Worm (Caenorhabditis elegans) whole organism, late embryonic: ENCODE measurements around the gene R10E8.1.

Source experiments
- C38D4.7 ChIP-seq: fragments of 200-800 bp; sonication (Bioruptor generic); optimal IDR thresholded peaks from 2 replicates; lab custom pipeline; 2018; ENCODE audit warnings: mild to moderate bottlenecking, missing genetic modification characterization, moderate library complexity, missing compliant biosample characterization
- F13H6.1 ChIP-seq: sonication (generic microtip); optimal IDR thresholded peaks from 2 replicates; lab custom pipeline; 2016; ENCODE audit warnings: missing genetic modification characterization, missing compliant biosample characterization
- K09A11.1 ChIP-seq: sonication (generic microtip); optimal IDR thresholded peaks from 2 replicates; lab custom pipeline; 2017; ENCODE audit warnings: antibody characterized with exemption, mild to moderate bottlenecking, missing genetic modification characterization, missing compliant biosample characterization; ENCODE audit not compliant: insufficient read depth
- Y22D7AL.16 ChIP-seq: sonication (generic microtip); optimal IDR thresholded peaks from 2 replicates; lab custom pipeline; 2016; ENCODE audit warnings: missing genetic modification characterization, missing compliant biosample characterization
- ama-1 ChIP-seq: fragments of 150-350 bp; optimal IDR thresholded peaks from 2 replicates; lab custom pipeline; 2014
- ceh-14 ChIP-seq: sonication (generic microtip); optimal IDR thresholded peaks from 2 replicates; lab custom pipeline; 2016; ENCODE audit warnings: missing genotype, missing genetic modification characterization, missing compliant biosample characterization
- ceh-22 ChIP-seq: sonication (generic microtip); optimal IDR thresholded peaks from 2 replicates; lab custom pipeline; 2017; ENCODE audit warnings: missing biosample characterization, missing genetic modification characterization
- ceh-30 ChIP-seq: fragments of 150-350 bp; optimal IDR thresholded peaks from 2 replicates; lab custom pipeline; 2014; ENCODE audit warnings: missing biosample characterization, missing genetic modification characterization
- ceh-31 ChIP-seq: sonication (generic microtip); optimal IDR thresholded peaks from 2 replicates; lab custom pipeline; 2016; ENCODE audit warnings: missing genetic modification characterization, missing compliant biosample characterization
- ceh-34 ChIP-seq: sonication (generic microtip); optimal IDR thresholded peaks from 2 replicates; lab custom pipeline; 2016; ENCODE audit warnings: mild to moderate bottlenecking, missing genetic modification characterization, missing compliant biosample characterization
- ceh-45 ChIP-seq: fragments of 200-800 bp; sonication (Bioruptor generic); IDR thresholded peaks from 2 replicates; pipeline ENCODE4 v1.3.6; 2022; ENCODE audit warnings: missing genetic modification reagents, missing genetic modification characterization, missing compliant biosample characterization
- ceh-6 ChIP-seq: fragments of 200-800 bp; sonication (Bioruptor generic); optimal IDR thresholded peaks from 2 replicates; lab custom pipeline; 2018; ENCODE audit warnings: mild to moderate bottlenecking, missing genetic modification characterization, missing compliant biosample characterization
- che-1 ChIP-seq: sonication (generic microtip); optimal IDR thresholded peaks from 2 replicates; lab custom pipeline; 2016; ENCODE audit warnings: mild to moderate bottlenecking, missing genetic modification characterization, missing compliant biosample characterization
- elt-2 ChIP-seq: sonication (generic microtip); optimal IDR thresholded peaks from 2 replicates; lab custom pipeline; 2016; ENCODE audit warnings: missing genetic modification reagents, missing genetic modification characterization, missing compliant biosample characterization
- eyg-1 ChIP-seq: sonication (generic microtip); optimal IDR thresholded peaks from 2 replicates; lab custom pipeline; 2016; ENCODE audit warnings: missing genotype, missing genetic modification characterization, missing compliant biosample characterization
- fax-1 ChIP-seq: sonication (generic microtip); optimal IDR thresholded peaks from 2 replicates; lab custom pipeline; 2016; ENCODE audit warnings: missing genotype, missing genetic modification characterization, missing compliant biosample characterization
- gmeb-2 ChIP-seq: sonication (generic microtip); optimal IDR thresholded peaks from 2 replicates; lab custom pipeline; 2016; ENCODE audit warnings: missing genetic modification characterization, inconsistent platforms, missing compliant biosample characterization
- hlh-15 ChIP-seq: sonication (generic microtip); optimal IDR thresholded peaks from 2 replicates; lab custom pipeline; 2016; ENCODE audit warnings: missing genetic modification characterization, missing compliant biosample characterization
- hlh-6 ChIP-seq: sonication (generic microtip); optimal IDR thresholded peaks from 2 replicates; lab custom pipeline; 2016; ENCODE audit warnings: missing genotype, missing genetic modification characterization, missing compliant biosample characterization
- madf-2 ChIP-seq: sonication (generic microtip); optimal IDR thresholded peaks from 2 replicates; lab custom pipeline; 2017; ENCODE audit warnings: missing genetic modification characterization, missing compliant biosample characterization
- mec-3 ChIP-seq: sonication (generic microtip); optimal IDR thresholded peaks from 2 replicates; lab custom pipeline; 2016; ENCODE audit warnings: borderline replicate concordance, missing genetic modification characterization, missing compliant biosample characterization
- nhr-11 ChIP-seq: fragments of 150-350 bp; optimal IDR thresholded peaks from 2 replicates; lab custom pipeline; 2014; ENCODE audit warnings: missing biosample characterization, missing genetic modification characterization
- nhr-232 ChIP-seq: sonication (generic microtip); optimal IDR thresholded peaks from 2 replicates; lab custom pipeline; 2016; ENCODE audit warnings: missing genetic modification characterization, missing compliant biosample characterization
- npax-4 ChIP-seq: sonication (generic microtip); optimal IDR thresholded peaks from 2 replicates; lab custom pipeline; 2016; ENCODE audit warnings: missing genetic modification characterization, missing compliant biosample characterization
- pax-1 ChIP-seq: fragments of 150-350 bp; optimal IDR thresholded peaks from 2 replicates; lab custom pipeline; 2014; ENCODE audit warnings: missing biosample characterization, missing genetic modification characterization
- pha-2 ChIP-seq: sonication (generic microtip); optimal IDR thresholded peaks from 2 replicates; lab custom pipeline; 2017; ENCODE audit warnings: mild to moderate bottlenecking, missing genetic modification characterization, missing compliant biosample characterization
- pha-4 ChIP-seq: fragments of 150-350 bp; optimal IDR thresholded peaks from 2 replicates; lab custom pipeline; 2018; ENCODE audit warnings: missing biosample characterization, missing genetic modification reagents, missing genetic modification characterization
- pqm-1 ChIP-seq: sonication (generic microtip); optimal IDR thresholded peaks from 2 replicates; lab custom pipeline; 2016; ENCODE audit warnings: missing genetic modification characterization, missing compliant biosample characterization
- ref-2 ChIP-seq: sonication (generic microtip); optimal IDR thresholded peaks from 2 replicates; lab custom pipeline; 2016; ENCODE audit warnings: missing genetic modification characterization, missing compliant biosample characterization
- rnt-1 ChIP-seq: sonication (generic microtip); optimal IDR thresholded peaks from 2 replicates; lab custom pipeline; 2016; ENCODE audit warnings: missing genetic modification characterization, missing compliant biosample characterization
- sdc-2 ChIP-seq: sonication (generic microtip); optimal IDR thresholded peaks from 2 replicates; lab custom pipeline; 2016; ENCODE audit warnings: missing genotype, missing genetic modification characterization, missing compliant biosample characterization
- sox-2 ChIP-seq: fragments of 200-800 bp; sonication (Bioruptor generic); IDR thresholded peaks from 2 replicates; pipeline ENCODE4 v1.3.6; 2022; ENCODE audit warnings: missing genetic modification reagents, missing genetic modification characterization, missing compliant biosample characterization
- sox-4 ChIP-seq: sonication (generic microtip); optimal IDR thresholded peaks from 2 replicates; lab custom pipeline; 2017; ENCODE audit warnings: mild to moderate bottlenecking, missing genetic modification characterization, inconsistent platforms, missing compliant biosample characterization
- ttx-3 ChIP-seq: sonication (generic microtip); optimal IDR thresholded peaks from 2 replicates; lab custom pipeline; 2016; ENCODE audit warnings: missing genetic modification reagents, missing genetic modification characterization, missing compliant biosample characterization
- unc-3 ChIP-seq, 2 experiments: fragments of 200-800 bp in 1 of 2; sonication (Bioruptor generic) in 1 of 2; sonication (generic microtip) in 1 of 2; conservative IDR thresholded peaks in 1 of 2; optimal IDR thresholded peaks in 1 of 2; 2 replicates each; pipeline versions ENCODE4 v1.3.6 to Lab custom; 2016 to 2022; ENCODE audit warnings: missing compliant biosample characterization in 2 of 2, missing genetic modification characterization in 2 of 2, missing genetic modification reagents in 1 of 2

R10E8.1 gene

DNA sequence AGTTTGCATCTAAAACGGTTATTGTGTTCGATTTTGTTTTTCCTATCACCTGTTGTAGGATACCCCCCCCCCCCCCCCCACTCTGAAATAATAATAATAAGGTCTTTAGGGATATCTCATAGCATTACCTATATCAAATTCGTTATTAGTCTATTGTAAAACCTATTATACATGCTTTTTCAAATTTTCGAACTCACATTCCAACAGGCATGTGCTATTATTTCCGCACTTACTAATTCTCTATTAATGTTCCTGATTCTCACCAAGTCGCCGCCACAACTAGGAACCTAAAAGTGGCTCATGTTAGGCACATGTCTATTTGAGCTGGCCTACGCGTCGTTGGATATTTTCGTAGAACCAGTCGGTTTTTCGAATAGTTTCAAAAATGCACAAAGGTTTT is 18.2 kb upstream of the R10E8.1 start, which contains the start of gene Y37H2C.4:
Y37H2C.4 (plus strand) TSS at position 301 of the 400 bp plus-strand sequence.
- TF ChIP-seq C38D4.7 (GFP tag; lab: Kevin White, UChicago) (no peak), ceh-31 (tag; lab: Kevin White, UChicago) (no peak), elt-2 (tag; lab: Kevin White, UChicago) (no peak), ceh-45 (GFP tag; lab: Robert Waterston, UW) (no peak), ceh-30 (tag; lab: Kevin White, UChicago) (no peak), K09A11.1 (no peak), sox-2 (GFP tag; lab: Robert Waterston, UW) (no peak), ceh-34 (tag; lab: Kevin White, UChicago) (no peak)

DNA sequence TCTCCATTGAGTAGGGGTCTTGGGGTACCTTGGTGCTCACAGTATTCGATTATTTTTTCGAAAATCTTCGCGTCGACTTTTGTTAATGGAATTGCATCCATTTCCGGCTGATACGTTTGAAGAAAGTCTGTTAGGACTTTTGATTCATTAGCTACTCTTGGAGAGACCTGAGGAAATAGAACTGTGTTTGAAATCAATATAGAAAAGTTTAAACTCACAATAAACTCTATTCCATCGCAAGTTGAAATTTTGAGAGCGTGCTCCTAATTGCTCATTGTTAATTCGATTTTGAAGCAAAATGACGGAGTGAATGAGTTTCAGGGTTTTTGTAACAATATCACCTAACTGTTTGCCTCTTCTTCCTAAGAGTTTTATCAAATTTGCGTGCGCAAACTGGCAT is 17.7 kb upstream of the R10E8.1 start, which contains the start of gene skr-6:
skr-6 (minus strand) TSS at position 101 of the 400 bp plus-strand sequence.
- TF ChIP-seq ceh-14 (tag; lab: Kevin White, UChicago) (no peak), C38D4.7 (GFP tag; lab: Kevin White, UChicago) (no peak), ttx-3 (tag; lab: Kevin White, UChicago) (no peak), Y22D7AL.16 (no peak), nhr-11 (no peak), npax-4 (tag; lab: Kevin White, UChicago) (no peak), rnt-1 (tag; lab: Kevin White, UChicago) (no peak), F13H6.1 (no peak), madf-2 (tag; lab: Kevin White, UChicago) (no peak), ceh-6 (GFP tag; lab: Kevin White, UChicago) (no peak), sdc-2 (tag; lab: Kevin White, UChicago) (no peak), pqm-1 (tag; lab: Kevin White, UChicago) (no peak), ama-1 (no peak), gmeb-2 (tag; lab: Kevin White, UChicago) (no peak), sox-4 (tag; lab: Kevin White, UChicago) (no peak), pha-4 (tag; lab: Kevin White, UChicago) (no peak)
- TF ChIP-seq, all 69 proteins: peak for 0

DNA sequence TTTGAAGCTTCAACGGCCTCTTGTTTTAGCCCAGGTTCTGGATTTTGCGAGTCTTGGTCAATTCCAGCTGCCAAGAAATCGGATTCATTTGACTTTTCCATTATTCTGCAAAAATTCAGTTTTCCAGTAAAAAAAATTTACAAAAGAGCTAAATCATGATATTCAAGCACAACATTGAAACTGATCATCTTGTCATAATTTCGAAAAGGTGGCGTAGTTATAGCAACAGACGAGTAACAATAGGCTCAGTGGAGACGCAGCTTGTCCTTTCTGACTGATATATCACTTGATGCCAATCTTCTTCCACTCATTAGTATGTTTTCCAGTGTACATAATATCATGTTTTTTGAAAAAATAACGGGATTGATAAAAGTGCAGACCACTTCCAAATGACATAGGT is 16.5 kb upstream of the R10E8.1 start, which contains the start of gene fbxa-213:
fbxa-213 (minus strand) TSS at position 101 of the 400 bp plus-strand sequence.
- TF ChIP-seq mec-3: no peak
- TF ChIP-seq sox-4 (tag; lab: Kevin White, UChicago): no peak
- no peak for TF ChIP-seq fax-1 (tag; lab: Kevin White, UChicago)
- TF ChIP-seq nhr-232 (tag; lab: Kevin White, UChicago): no peak
- TF ChIP-seq pha-2 (tag; lab: Kevin White, UChicago): no peak
- no peak for TF ChIP-seq Y22D7AL.16
- TF ChIP-seq ref-2 (tag; lab: Kevin White, UChicago): no peak
- TF ChIP-seq nhr-11: no peak
- TF ChIP-seq eyg-1 (tag; lab: Kevin White, UChicago): no peak
- no peak for TF ChIP-seq ceh-31 (tag; lab: Kevin White, UChicago)
- TF ChIP-seq sdc-2 (tag; lab: Kevin White, UChicago): no peak
- TF ChIP-seq ceh-22 (tag; lab: Kevin White, UChicago): no peak
- no peak for TF ChIP-seq hlh-6 (tag; lab: Kevin White, UChicago)
- TF ChIP-seq pax-1: no peak
- no peak for TF ChIP-seq madf-2 (tag; lab: Kevin White, UChicago)
- TF ChIP-seq che-1: no peak
- no peak for TF ChIP-seq unc-3 (GFP tag; conservative IDR thresholded peaks at IDR 0.05; lab: Robert Waterston, UW)
- TF ChIP-seq unc-3 (tag; optimal IDR thresholded peaks at IDR 0.05; lab: Kevin White, UChicago): no peak
- no peak for TF ChIP-seq hlh-15 (tag; lab: Kevin White, UChicago)

DNA sequence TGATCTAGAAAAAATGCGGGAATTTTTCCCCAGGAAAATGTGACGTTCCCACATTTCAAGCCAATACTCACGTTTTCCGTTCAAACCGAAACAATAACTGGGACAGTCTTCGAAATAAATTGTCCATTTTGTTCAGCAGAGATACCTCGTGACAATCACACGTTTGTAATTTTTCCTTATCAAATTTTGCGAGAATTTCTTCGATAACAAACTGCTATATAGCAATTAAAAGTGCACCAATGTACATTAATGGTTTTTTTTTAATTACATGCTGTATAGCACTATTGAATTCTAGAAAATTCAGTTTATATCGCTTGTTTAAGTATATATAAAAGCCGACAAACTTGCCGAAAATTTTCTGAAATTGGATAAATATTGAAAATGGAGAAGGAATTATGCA is 14.0 kb upstream of the R10E8.1 start, which contains the start of gene R10E8.6:
R10E8.6 (minus strand) TSS at position 154 of the 400 bp plus-strand sequence.
- TF ChIP-seq hlh-15 (tag; lab: Kevin White, UChicago): no peak
